Worm (Caenorhabditis elegans) whole organism, late embryonic: ENCODE data around the gene hhat-2.
"Not testable (repeated sequence)": the region's sequence is repeated elsewhere in the genome, so short reads cannot be mapped to it uniquely, and the experiment has no call there.

Experiments used
- C08G9.2 ChIP-seq: sonication (generic microtip); optimal IDR thresholded peaks from 2 replicates; lab custom pipeline; 2016; ENCODE audit warnings: mild to moderate bottlenecking, missing genetic modification characterization, moderate library complexity, missing compliant biosample characterization
- F13H6.1 ChIP-seq: sonication (generic microtip); optimal IDR thresholded peaks from 2 replicates; lab custom pipeline; 2016; ENCODE audit warnings: missing genetic modification characterization, missing compliant biosample characterization
- K09A11.1 ChIP-seq: sonication (generic microtip); optimal IDR thresholded peaks from 2 replicates; lab custom pipeline; 2017; ENCODE audit warnings: antibody characterized with exemption, mild to moderate bottlenecking, missing genetic modification characterization, missing compliant biosample characterization; ENCODE audit not compliant: insufficient read depth
- T23F11.4 ChIP-seq: fragments of 200-800 bp; sonication (Bioruptor generic); optimal IDR thresholded peaks from 2 replicates; lab custom pipeline; 2018; ENCODE audit warnings: mild to moderate bottlenecking, missing genetic modification characterization, missing compliant biosample characterization
- Y22D7AL.16 ChIP-seq: sonication (generic microtip); optimal IDR thresholded peaks from 2 replicates; lab custom pipeline; 2016; ENCODE audit warnings: missing genetic modification characterization, missing compliant biosample characterization
- ahr-1 ChIP-seq: sonication (generic microtip); optimal IDR thresholded peaks from 2 replicates; lab custom pipeline; 2016; ENCODE audit warnings: missing genetic modification characterization, missing compliant biosample characterization
- ama-1 ChIP-seq: fragments of 150-350 bp; optimal IDR thresholded peaks from 2 replicates; lab custom pipeline; 2014
- ceh-14 ChIP-seq: sonication (generic microtip); optimal IDR thresholded peaks from 2 replicates; lab custom pipeline; 2016; ENCODE audit warnings: missing genotype, missing genetic modification characterization, missing compliant biosample characterization
- ceh-18 ChIP-seq: sonication (generic microtip); optimal IDR thresholded peaks from 2 replicates; lab custom pipeline; 2016; ENCODE audit warnings: missing genetic modification characterization, missing compliant biosample characterization
- ceh-19 ChIP-seq: fragments of 200-800 bp; sonication (Bioruptor generic); optimal IDR thresholded peaks from 2 replicates; lab custom pipeline; 2018; ENCODE audit warnings: mild to moderate bottlenecking, missing genetic modification characterization, missing compliant biosample characterization
- ceh-2 ChIP-seq: sonication (generic microtip); optimal IDR thresholded peaks from 2 replicates; lab custom pipeline; 2016; ENCODE audit warnings: missing genotype, missing genetic modification characterization, missing compliant biosample characterization
- ceh-22 ChIP-seq: sonication (generic microtip); optimal IDR thresholded peaks from 2 replicates; lab custom pipeline; 2017; ENCODE audit warnings: missing biosample characterization, missing genetic modification characterization
- ceh-24 ChIP-seq: sonication (generic microtip); optimal IDR thresholded peaks from 2 replicates; lab custom pipeline; 2016; ENCODE audit warnings: mild to moderate bottlenecking, missing genetic modification characterization, missing compliant biosample characterization
- ceh-31 ChIP-seq: sonication (generic microtip); optimal IDR thresholded peaks from 2 replicates; lab custom pipeline; 2016; ENCODE audit warnings: missing genetic modification characterization, missing compliant biosample characterization
- ceh-45 ChIP-seq: fragments of 200-800 bp; sonication (Bioruptor generic); IDR thresholded peaks from 2 replicates; pipeline ENCODE4 v1.3.6; 2022; ENCODE audit warnings: missing genetic modification reagents, missing genetic modification characterization, missing compliant biosample characterization
- ceh-6 ChIP-seq: fragments of 200-800 bp; sonication (Bioruptor generic); optimal IDR thresholded peaks from 2 replicates; lab custom pipeline; 2018; ENCODE audit warnings: mild to moderate bottlenecking, missing genetic modification characterization, missing compliant biosample characterization
- ceh-9 ChIP-seq: sonication (generic microtip); optimal IDR thresholded peaks from 2 replicates; lab custom pipeline; 2016; ENCODE audit warnings: mild to moderate bottlenecking, missing genetic modification characterization, inconsistent platforms, missing compliant biosample characterization
- che-1 ChIP-seq: sonication (generic microtip); optimal IDR thresholded peaks from 2 replicates; lab custom pipeline; 2016; ENCODE audit warnings: mild to moderate bottlenecking, missing genetic modification characterization, missing compliant biosample characterization
- dmd-4 ChIP-seq: sonication (generic microtip); optimal IDR thresholded peaks from 2 replicates; lab custom pipeline; 2016; ENCODE audit warnings: borderline replicate concordance, missing genetic modification characterization, missing compliant biosample characterization
- dve-1 ChIP-seq: sonication (generic microtip); optimal IDR thresholded peaks from 2 replicates; lab custom pipeline; 2017; ENCODE audit warnings: antibody characterized with exemption, mild to moderate bottlenecking, missing genetic modification characterization, missing compliant biosample characterization
- elt-2 ChIP-seq: sonication (generic microtip); optimal IDR thresholded peaks from 2 replicates; lab custom pipeline; 2016; ENCODE audit warnings: missing genetic modification reagents, missing genetic modification characterization, missing compliant biosample characterization
- eyg-1 ChIP-seq: sonication (generic microtip); optimal IDR thresholded peaks from 2 replicates; lab custom pipeline; 2016; ENCODE audit warnings: missing genotype, missing genetic modification characterization, missing compliant biosample characterization
- fax-1 ChIP-seq: sonication (generic microtip); optimal IDR thresholded peaks from 2 replicates; lab custom pipeline; 2016; ENCODE audit warnings: missing genotype, missing genetic modification characterization, missing compliant biosample characterization
- gmeb-2 ChIP-seq: sonication (generic microtip); optimal IDR thresholded peaks from 2 replicates; lab custom pipeline; 2016; ENCODE audit warnings: missing genetic modification characterization, inconsistent platforms, missing compliant biosample characterization
- hlh-13 ChIP-seq: fragments of 200-800 bp; sonication (Bioruptor generic); optimal IDR thresholded peaks from 2 replicates; lab custom pipeline; 2018; ENCODE audit warnings: mild to moderate bottlenecking, missing genetic modification characterization, missing compliant biosample characterization
- hlh-15 ChIP-seq: sonication (generic microtip); optimal IDR thresholded peaks from 2 replicates; lab custom pipeline; 2016; ENCODE audit warnings: missing genetic modification characterization, missing compliant biosample characterization
- hlh-30 ChIP-seq: sonication (generic microtip); optimal IDR thresholded peaks from 2 replicates; lab custom pipeline; 2017; ENCODE audit warnings: antibody characterized with exemption, missing genetic modification characterization, missing compliant biosample characterization; ENCODE audit not compliant: insufficient read depth
- hlh-6 ChIP-seq: sonication (generic microtip); optimal IDR thresholded peaks from 2 replicates; lab custom pipeline; 2016; ENCODE audit warnings: missing genotype, missing genetic modification characterization, missing compliant biosample characterization
- hlh-8 ChIP-seq: sonication (generic microtip); optimal IDR thresholded peaks from 2 replicates; lab custom pipeline; 2016; ENCODE audit warnings: missing genotype, missing genetic modification characterization, missing compliant biosample characterization
- lin-11 ChIP-seq: fragments of 200-800 bp; sonication (Bioruptor generic); optimal IDR thresholded peaks from 2 replicates; lab custom pipeline; 2018; ENCODE audit warnings: mild to moderate bottlenecking, missing genetic modification characterization, missing compliant biosample characterization
- madf-2 ChIP-seq: sonication (generic microtip); optimal IDR thresholded peaks from 2 replicates; lab custom pipeline; 2017; ENCODE audit warnings: missing genetic modification characterization, missing compliant biosample characterization
- nfya-1 ChIP-seq: sonication (generic microtip); optimal IDR thresholded peaks from 2 replicates; lab custom pipeline; 2017; ENCODE audit warnings: missing genetic modification characterization, mild to moderate bottlenecking, missing compliant biosample characterization, antibody characterized with exemption, moderate library complexity
- nhr-11 ChIP-seq: fragments of 150-350 bp; optimal IDR thresholded peaks from 2 replicates; lab custom pipeline; 2014; ENCODE audit warnings: missing biosample characterization, missing genetic modification characterization
- nhr-232 ChIP-seq: sonication (generic microtip); optimal IDR thresholded peaks from 2 replicates; lab custom pipeline; 2016; ENCODE audit warnings: missing genetic modification characterization, missing compliant biosample characterization
- npax-4 ChIP-seq: sonication (generic microtip); optimal IDR thresholded peaks from 2 replicates; lab custom pipeline; 2016; ENCODE audit warnings: missing genetic modification characterization, missing compliant biosample characterization
- odd-2 ChIP-seq: sonication (generic microtip); optimal IDR thresholded peaks from 2 replicates; lab custom pipeline; 2017; ENCODE audit warnings: antibody characterized with exemption, mild to moderate bottlenecking, missing genetic modification characterization, missing compliant biosample characterization
- pag-3 ChIP-seq: sonication (generic microtip); optimal IDR thresholded peaks from 2 replicates; lab custom pipeline; 2016; ENCODE audit warnings: missing compliant biosample characterization, missing genetic modification characterization, borderline replicate concordance
- pha-4 ChIP-seq: fragments of 150-350 bp; optimal IDR thresholded peaks from 2 replicates; lab custom pipeline; 2018; ENCODE audit warnings: missing biosample characterization, missing genetic modification reagents, missing genetic modification characterization
- rnt-1 ChIP-seq: sonication (generic microtip); optimal IDR thresholded peaks from 2 replicates; lab custom pipeline; 2016; ENCODE audit warnings: missing genetic modification characterization, missing compliant biosample characterization
- sdc-2 ChIP-seq: sonication (generic microtip); optimal IDR thresholded peaks from 2 replicates; lab custom pipeline; 2016; ENCODE audit warnings: missing genotype, missing genetic modification characterization, missing compliant biosample characterization
- sox-2 ChIP-seq: fragments of 200-800 bp; sonication (Bioruptor generic); IDR thresholded peaks from 2 replicates; pipeline ENCODE4 v1.3.6; 2022; ENCODE audit warnings: missing genetic modification reagents, missing genetic modification characterization, missing compliant biosample characterization
- sox-4 ChIP-seq: sonication (generic microtip); optimal IDR thresholded peaks from 2 replicates; lab custom pipeline; 2017; ENCODE audit warnings: mild to moderate bottlenecking, missing genetic modification characterization, inconsistent platforms, missing compliant biosample characterization
- syd-9 ChIP-seq: sonication (generic microtip); optimal IDR thresholded peaks from 2 replicates; lab custom pipeline; 2016; ENCODE audit warnings: mild to moderate bottlenecking, missing genetic modification characterization, moderate library complexity, missing compliant biosample characterization
- tbx-7 ChIP-seq: sonication (generic microtip); optimal IDR thresholded peaks from 2 replicates; lab custom pipeline; 2016; ENCODE audit warnings: missing genotype, missing genetic modification characterization, missing compliant biosample characterization
- unc-3 ChIP-seq, 2 experiments: fragments of 200-800 bp in 1 of 2; sonication (Bioruptor generic) in 1 of 2; sonication (generic microtip) in 1 of 2; conservative IDR thresholded peaks in 1 of 2; optimal IDR thresholded peaks in 1 of 2; 2 replicates each; pipeline versions ENCODE4 v1.3.6 to Lab custom; 2016 to 2022; ENCODE audit warnings: missing compliant biosample characterization in 2 of 2, missing genetic modification characterization in 2 of 2, missing genetic modification reagents in 1 of 2
- unc-42 ChIP-seq: sonication (generic microtip); optimal IDR thresholded peaks from 2 replicates; lab custom pipeline; 2016; ENCODE audit warnings: missing genotype, missing genetic modification characterization, missing compliant biosample characterization
- unc-86 ChIP-seq: sonication (generic microtip); optimal IDR thresholded peaks from 2 replicates; lab custom pipeline; 2016; ENCODE audit warnings: missing genetic modification characterization, missing compliant biosample characterization
- zip-5 ChIP-seq: sonication (generic microtip); optimal IDR thresholded peaks from 2 replicates; lab custom pipeline; 2016; ENCODE audit warnings: missing genetic modification characterization, missing compliant biosample characterization
- ztf-16 ChIP-seq: sonication (generic microtip); optimal IDR thresholded peaks from 2 replicates; lab custom pipeline; 2017; ENCODE audit warnings: missing genetic modification characterization, missing compliant biosample characterization

The hhat-2 gene

DNA sequence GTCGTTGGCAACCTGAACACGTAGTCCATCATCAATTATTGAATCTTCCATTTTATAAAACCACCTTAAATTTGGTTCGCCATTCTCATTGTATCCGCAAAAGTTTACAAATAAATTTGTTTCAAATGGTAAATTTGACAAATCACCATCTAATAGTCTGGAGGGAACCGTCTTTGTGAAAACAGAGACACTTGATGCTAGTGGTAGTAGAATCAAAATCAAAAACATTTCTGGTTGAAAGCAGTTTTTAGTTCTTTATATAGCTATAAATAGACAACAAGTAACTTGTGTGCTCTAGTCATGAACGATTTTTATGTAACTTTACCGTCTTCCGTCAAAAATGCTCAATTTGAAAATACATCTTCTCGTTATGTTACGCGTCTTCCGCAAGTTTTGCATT lies 14.1 kb upstream of the hhat-2 start, which contains the start of gene Y57G11C.20:
Y57G11C.20 (plus strand) TSS at position 301 of the 400 bp plus-strand sequence.
- TF ChIP-seq ceh-19 (GFP tag; lab: Kevin White, UChicago); Y22D7AL.16 (tag; lab: Kevin White, UChicago); lin-11 (tag; lab: Kevin White, UChicago): not testable (repeated sequence)

DNA sequence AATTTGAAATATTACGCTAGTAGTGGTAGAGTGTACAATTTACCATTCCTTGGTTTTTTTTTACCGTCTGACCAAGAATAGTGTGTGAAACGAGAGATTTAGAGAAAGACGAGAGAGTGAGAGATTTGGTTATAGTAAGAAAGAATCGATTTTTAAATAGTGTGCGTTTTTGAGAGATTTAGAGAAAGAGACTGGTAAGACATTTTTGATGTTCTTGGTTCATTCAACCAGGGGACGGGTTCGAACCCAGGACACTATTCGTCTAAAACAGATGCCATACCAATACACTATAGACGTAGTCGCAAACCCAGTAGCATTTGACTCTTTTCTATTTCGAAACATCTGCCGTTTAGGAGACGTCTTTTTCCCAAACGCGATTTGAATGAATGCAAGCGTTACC lies 9.2 kb upstream of the hhat-2 start:
- peak; percentile 29 for TF ChIP-seq ahr-1 (tag; lab: Kevin White, UChicago)
- peak; percentile 67 for TF ChIP-seq ceh-14 (tag; lab: Kevin White, UChicago)
- peak; percentile 30; the same call in 1 of the 2 replicates for TF ChIP-seq unc-3 (GFP tag; conservative IDR thresholded peaks at IDR 0.05; lab: Robert Waterston, UW)
- peak; percentile 56 for TF ChIP-seq unc-3 (tag; optimal IDR thresholded peaks at IDR 0.05; lab: Kevin White, UChicago)
- no peak for TF ChIP-seq tbx-7
- TF ChIP-seq hlh-15 (tag; lab: Kevin White, UChicago) = peak; percentile 30
- TF ChIP-seq odd-2 (tag; lab: Kevin White, UChicago) = no peak
- peak; percentile 80 for TF ChIP-seq che-1 (tag; lab: Kevin White, UChicago)
- peak; percentile 22 for TF ChIP-seq K09A11.1 (tag; lab: Kevin White, UChicago)
- TF ChIP-seq npax-4 (tag; lab: Kevin White, UChicago) = peak; percentile 11
- TF ChIP-seq hlh-8 (tag; lab: Kevin White, UChicago) = peak; percentile 65
- TF ChIP-seq unc-86 (tag; lab: Kevin White, UChicago) = peak; percentile 69
- no peak for TF ChIP-seq ama-1 (lab: Kevin White, UChicago)
- peak; percentile 40 for TF ChIP-seq zip-5 (tag; lab: Kevin White, UChicago)
- no peak for TF ChIP-seq ceh-9 (tag; lab: Kevin White, UChicago)
- TF ChIP-seq madf-2 (tag; lab: Kevin White, UChicago) = peak; percentile 30
- TF ChIP-seq hlh-30 (tag; lab: Kevin White, UChicago) = peak; percentile 14
- TF ChIP-seq unc-42 (tag; lab: Kevin White, UChicago) = no peak
- peak; percentile 75 for TF ChIP-seq ceh-45
- peak; percentile 66 for TF ChIP-seq ztf-16
- no peak for TF ChIP-seq pha-4 (tag; lab: Kevin White, UChicago)
- no peak for TF ChIP-seq dmd-4 (tag; lab: Kevin White, UChicago)
- peak; percentile 46 for TF ChIP-seq F13H6.1 (tag; lab: Kevin White, UChicago)
- TF ChIP-seq sox-4 (tag; lab: Kevin White, UChicago) = peak; percentile 72
- peak; percentile 43 for TF ChIP-seq dve-1 (tag; lab: Kevin White, UChicago)
- 0 out of 2 replicates have a peak, but pooled peaks have one; percentile 55 for TF ChIP-seq sox-2
- peak; percentile 78 for TF ChIP-seq ceh-19 (GFP tag; lab: Kevin White, UChicago)
- no peak for TF ChIP-seq ceh-22 (tag; lab: Kevin White, UChicago)
- peak; percentile 78 for TF ChIP-seq Y22D7AL.16 (tag; lab: Kevin White, UChicago)
- TF ChIP-seq nhr-232 (tag; lab: Kevin White, UChicago) = peak; percentile 61
- no peak for TF ChIP-seq nhr-11 (tag; lab: Kevin White, UChicago)
- peak; percentile 49 for TF ChIP-seq fax-1
- TF ChIP-seq ceh-24 (tag; lab: Kevin White, UChicago) = no peak
- TF ChIP-seq ceh-6 (GFP tag; lab: Kevin White, UChicago) = peak; percentile 76
- TF ChIP-seq T23F11.4 (GFP tag; lab: Kevin White, UChicago) = peak; percentile 68
- TF ChIP-seq hlh-6 (tag; lab: Kevin White, UChicago) = no peak
- no peak for TF ChIP-seq pag-3 (tag; lab: Kevin White, UChicago)
- peak; percentile 62 for TF ChIP-seq ceh-31
- peak; percentile 70 for TF ChIP-seq elt-2 (tag; lab: Kevin White, UChicago)
- peak; percentile 60 for TF ChIP-seq rnt-1
- peak; percentile 52 for TF ChIP-seq syd-9 (tag; lab: Kevin White, UChicago)
- peak; percentile 56 for TF ChIP-seq C08G9.2
- TF ChIP-seq gmeb-2 (tag; lab: Kevin White, UChicago) = peak; percentile 79
- peak; percentile 34 for TF ChIP-seq nfya-1 (tag; lab: Kevin White, UChicago)
- peak; percentile 71 for TF ChIP-seq lin-11 (tag; lab: Kevin White, UChicago)
- peak; percentile 50 for TF ChIP-seq ceh-18 (tag; lab: Kevin White, UChicago)
- peak; percentile 41 for TF ChIP-seq sdc-2
- peak; percentile 77 for TF ChIP-seq hlh-13
- no peak for TF ChIP-seq eyg-1 (tag; lab: Kevin White, UChicago)
- TF ChIP-seq ceh-2 (tag; lab: Kevin White, UChicago) = peak; percentile 55
